Fruit fly (Drosophila melanogaster) whole organism, prepupa: ENCODE results near the gene CG5342.

ENCODE experiments used
- Blimp-1 ChIP-seq: fragments of 200-800 bp; sonication (Bioruptor generic); optimal IDR thresholded peaks from 3 replicates; lab custom pipeline; 2017; ENCODE audit warnings: missing biosample characterization, missing genetic modification characterization, mild to moderate bottlenecking, moderate library complexity, missing genetic modification reagents
- CG10631 ChIP-seq: fragments of 200-800 bp; sonication (Bioruptor generic); optimal IDR thresholded peaks from 2 replicates; lab custom pipeline; 2016; ENCODE audit warnings: missing biosample characterization, missing genetic modification characterization
- CG10669 ChIP-seq: fragments of 200-800 bp; sonication (Bioruptor generic); optimal IDR thresholded peaks from 3 replicates; lab custom pipeline; 2018; ENCODE audit warnings: missing biosample characterization, mild to moderate bottlenecking, missing genetic modification characterization, moderate library complexity
- CG11294 ChIP-seq: fragments of 200-800 bp; sonication (Bioruptor generic); IDR thresholded peaks from 2 replicates; pipeline ENCODE4 v1.3.6; 2022; ENCODE audit warnings: missing biosample characterization, missing genetic modification characterization
- CG11762 ChIP-seq: fragments of 200-800 bp; sonication (Bioruptor generic); optimal IDR thresholded peaks from 3 replicates; lab custom pipeline; 2016; ENCODE audit warnings: missing biosample characterization, missing genetic modification characterization; ENCODE audit not compliant: insufficient read depth
- CG11902 ChIP-seq: fragments of 200-800 bp; sonication (Bioruptor generic); optimal IDR thresholded peaks from 3 replicates; lab custom pipeline; 2016; ENCODE audit warnings: missing biosample characterization, missing genetic modification characterization
- CG15336 ChIP-seq: fragments of 200-800 bp; sonication (Bioruptor generic); IDR thresholded peaks from 2 replicates; pipeline ENCODE4 v1.3.6; 2022; ENCODE audit warnings: missing biosample characterization, missing genetic modification characterization
- CG1621 ChIP-seq: fragments of 200-800 bp; sonication (Bioruptor generic); optimal IDR thresholded peaks from 3 replicates; lab custom pipeline; 2018; ENCODE audit warnings: missing biosample characterization, mild to moderate bottlenecking, missing genetic modification characterization
- CG16779 ChIP-seq: fragments of 200-800 bp; sonication (Bioruptor generic); optimal IDR thresholded peaks from 3 replicates; lab custom pipeline; 2017; ENCODE audit warnings: missing biosample characterization, mild to moderate bottlenecking, missing genetic modification characterization
- CG3032 ChIP-seq: fragments of 200-800 bp; optimal IDR thresholded peaks from 2 replicates; lab custom pipeline; 2019; ENCODE audit warnings: missing biosample characterization, mild to moderate bottlenecking, missing genetic modification characterization, moderate library complexity
- CG31627 ChIP-seq: fragments of 200-800 bp; sonication (Bioruptor generic); optimal IDR thresholded peaks from 3 replicates; lab custom pipeline; 2016; ENCODE audit warnings: missing biosample characterization, missing genetic modification characterization
- CG32006 ChIP-seq: fragments of 200-800 bp; sonication (Bioruptor generic); optimal IDR thresholded peaks from 3 replicates; lab custom pipeline; 2017; ENCODE audit warnings: missing biosample characterization, mild to moderate bottlenecking, missing genetic modification characterization
- CG3919 ChIP-seq: fragments of 200-800 bp; sonication (Bioruptor generic); optimal IDR thresholded peaks from 3 replicates; lab custom pipeline; 2016; ENCODE audit warnings: missing biosample characterization, missing genetic modification characterization
- CG4318 ChIP-seq: fragments of 200-800 bp; sonication (Bioruptor generic); optimal IDR thresholded peaks from 3 replicates; lab custom pipeline; 2017; ENCODE audit warnings: missing biosample characterization, mild to moderate bottlenecking, missing genetic modification characterization
- CG6163 ChIP-seq: fragments of 200-800 bp; sonication (Bioruptor generic); IDR thresholded peaks from 3 replicates; pipeline ENCODE4 v1.3.6; 2022; ENCODE audit warnings: missing biosample characterization, missing genetic modification characterization
- CG6276 ChIP-seq: fragments of 200-800 bp; sonication (Bioruptor generic); optimal IDR thresholded peaks from 2 replicates; lab custom pipeline; 2017; ENCODE audit warnings: missing biosample characterization, mild to moderate bottlenecking, missing genetic modification characterization
- CG6792 ChIP-seq: fragments of 200-800 bp; sonication (Bioruptor generic); optimal IDR thresholded peaks from 3 replicates; lab custom pipeline; 2016; ENCODE audit warnings: missing biosample characterization, missing genetic modification characterization
- CG7368 ChIP-seq: fragments of 200-800 bp; sonication (Bioruptor generic); optimal IDR thresholded peaks from 3 replicates; lab custom pipeline; 2016; ENCODE audit warnings: missing biosample characterization, missing genetic modification characterization
- CG8119 ChIP-seq: fragments of 200-800 bp; sonication (Bioruptor generic); IDR thresholded peaks from 3 replicates; pipeline ENCODE4 v1.3.6; 2022; ENCODE audit warnings: missing biosample characterization, missing genetic modification characterization
- CG8319 ChIP-seq: fragments of 200-800 bp; sonication (Bioruptor generic); optimal IDR thresholded peaks from 3 replicates; lab custom pipeline; 2016; ENCODE audit warnings: missing biosample characterization, missing genetic modification characterization
- CG8632 ChIP-seq: fragments of 200-800 bp; sonication (Bioruptor generic); optimal IDR thresholded peaks from 3 replicates; lab custom pipeline; 2016; ENCODE audit warnings: missing biosample characterization, missing genetic modification characterization
- CG9139 ChIP-seq: fragments of 200-800 bp; sonication (Bioruptor generic); optimal IDR thresholded peaks from 3 replicates; lab custom pipeline; 2017; ENCODE audit warnings: missing biosample characterization, mild to moderate bottlenecking, missing genetic modification characterization
- Eip78C ChIP-seq: fragments of 200-800 bp; sonication (Bioruptor generic); peaks from one replicate; lab custom pipeline; 2016; ENCODE audit warnings: missing biosample characterization, missing genetic modification characterization
- Eip93F ChIP-seq: fragments of 200-800 bp; sonication (Bioruptor generic); optimal IDR thresholded peaks from 2 replicates; lab custom pipeline; 2016; ENCODE audit warnings: missing biosample characterization, mild to moderate bottlenecking, missing genetic modification characterization
- Gug ChIP-seq: fragments of 200-800 bp; sonication (Bioruptor generic); IDR thresholded peaks from 2 replicates; pipeline ENCODE4 v1.3.6; 2022; ENCODE audit warnings: missing biosample characterization, missing genetic modification characterization
- Hr39 ChIP-seq: fragments of 200-800 bp; sonication (Bioruptor generic); optimal IDR thresholded peaks from 2 replicates; lab custom pipeline; 2016; ENCODE audit warnings: missing biosample characterization, missing genetic modification characterization
- Hr4 ChIP-seq: fragments of 200-800 bp; sonication (Bioruptor generic); optimal IDR thresholded peaks from 3 replicates; lab custom pipeline; 2016; ENCODE audit warnings: missing biosample characterization, missing genetic modification characterization
- OdsH ChIP-seq: fragments of 200-800 bp; sonication (Bioruptor generic); optimal IDR thresholded peaks from 3 replicates; lab custom pipeline; 2016; ENCODE audit warnings: missing biosample characterization, missing genetic modification characterization
- Smox ChIP-seq: fragments of 200-800 bp; sonication (Bioruptor generic); optimal IDR thresholded peaks from 3 replicates; lab custom pipeline; 2016; ENCODE audit warnings: missing biosample characterization, missing genetic modification characterization
- Sox102F ChIP-seq: fragments of 200-800 bp; sonication (Bioruptor generic); optimal IDR thresholded peaks from 2 replicates; lab custom pipeline; 2016; ENCODE audit warnings: missing biosample characterization, mild to moderate bottlenecking, missing genetic modification characterization
- Sox15 ChIP-seq: fragments of 200-800 bp; sonication (Bioruptor generic); optimal IDR thresholded peaks from 3 replicates; lab custom pipeline; 2016; ENCODE audit warnings: missing biosample characterization, missing genetic modification characterization
- achi ChIP-seq: fragments of 200-800 bp; sonication (Bioruptor generic); optimal IDR thresholded peaks from 3 replicates; lab custom pipeline; 2016; ENCODE audit warnings: missing biosample characterization, missing genetic modification characterization
- cyc ChIP-seq: fragments of 200-800 bp; sonication (Bioruptor generic); optimal IDR thresholded peaks from 3 replicates; lab custom pipeline; 2016; ENCODE audit warnings: missing biosample characterization, missing genetic modification characterization
- dac ChIP-seq: fragments of 200-800 bp; sonication (Bioruptor generic); optimal IDR thresholded peaks from 2 replicates; lab custom pipeline; 2017; ENCODE audit warnings: missing biosample characterization, mild to moderate bottlenecking, missing genetic modification characterization
- eg ChIP-seq: fragments of 200-800 bp; sonication (Bioruptor generic); IDR thresholded peaks from 3 replicates; pipeline ENCODE4 v1.3.6; 2022; ENCODE audit warnings: missing biosample characterization, missing genetic modification characterization
- esn ChIP-seq: fragments of 200-800 bp; sonication (Bioruptor generic); optimal IDR thresholded peaks from 2 replicates; lab custom pipeline; 2016; ENCODE audit warnings: missing biosample characterization, mild to moderate bottlenecking, missing genetic modification characterization, moderate library complexity
- fd59A ChIP-seq: fragments of 200-800 bp; sonication (Bioruptor generic); optimal IDR thresholded peaks from 2 replicates; lab custom pipeline; 2017; ENCODE audit warnings: missing biosample characterization, mild to moderate bottlenecking, missing genetic modification characterization, missing genetic modification reagents
- fd85E ChIP-seq: fragments of 200-800 bp; sonication (Bioruptor generic); optimal IDR thresholded peaks from 3 replicates; lab custom pipeline; 2016; ENCODE audit warnings: missing biosample characterization, missing genetic modification characterization
- fkh ChIP-seq: fragments of 200-800 bp; sonication (Bioruptor generic); optimal IDR thresholded peaks from 3 replicates; lab custom pipeline; 2017; ENCODE audit warnings: missing biosample characterization, mild to moderate bottlenecking, missing genetic modification characterization, moderate library complexity
- lz ChIP-seq: fragments of 200-800 bp; sonication (Bioruptor generic); optimal IDR thresholded peaks from 3 replicates; lab custom pipeline; 2016; ENCODE audit warnings: missing biosample characterization, missing genetic modification characterization
- net ChIP-seq: fragments of 200-800 bp; sonication (Bioruptor generic); optimal IDR thresholded peaks from 3 replicates; lab custom pipeline; 2016; ENCODE audit warnings: missing biosample characterization, missing genetic modification characterization
- pdm3 ChIP-seq: fragments of 200-800 bp; sonication (Bioruptor generic); optimal IDR thresholded peaks from 3 replicates; lab custom pipeline; 2016; ENCODE audit warnings: missing biosample characterization, missing genetic modification characterization
- salr ChIP-seq, 2 experiments: fragments of 200-800 bp; sonication (Bioruptor generic); optimal IDR thresholded peaks; 3 replicates each; lab custom pipeline; 2016 to 2018; ENCODE audit warnings: missing biosample characterization in 2 of 2, missing genetic modification characterization in 2 of 2, mild to moderate bottlenecking in 1 of 2
- spab ChIP-seq: fragments of 200-800 bp; sonication (Bioruptor generic); optimal IDR thresholded peaks from 2 replicates; lab custom pipeline; 2017; ENCODE audit warnings: missing biosample characterization, mild to moderate bottlenecking, missing genetic modification characterization, missing genetic modification reagents
- topi ChIP-seq: fragments of 200-800 bp; sonication (Bioruptor generic); optimal IDR thresholded peaks from 3 replicates; lab custom pipeline; 2016; ENCODE audit warnings: missing biosample characterization, missing genetic modification characterization

CG5342 gene

dm6 chr3R:11606679-11607078 is 28.1 kb downstream of the CG5342 start (continued):
- no peak; the same call in 1 of the 2 replicates for TF ChIP-seq Gug (GFP tag; lab: Robert Waterston, UW)
- no peak for TF ChIP-seq net (GFP tag; lab: Kevin White, UChicago)
- TF ChIP-seq CG31627, result no peak
- peak; percentile 36; the same call in 1 of the 3 replicates for TF ChIP-seq eg (GFP tag; lab: Robert Waterston, UW)
- no peak for TF ChIP-seq CG6163 (GFP tag; lab: Robert Waterston, UW)
- peak; percentile 36 for TF ChIP-seq CG4318 (GFP tag; lab: Kevin White, UChicago)
- TF ChIP-seq fd85E (GFP tag; lab: Kevin White, UChicago), result no peak

dm6 chr3R:11612467-11612866 is 33.8 kb downstream of the CG5342 start:
- TF ChIP-seq CG3032 (tag; lab: Kevin White, UChicago) (no peak), fd59A (GFP tag; lab: Kevin White, UChicago) (no peak), fkh (no peak), Hr4 (GFP tag; lab: Kevin White, UChicago) (peak; percentile 15), CG15336 (peak; percentile 55), Eip78C (GFP tag; lab: Kevin White, UChicago) (peak; percentile 57), esn (no peak), CG4318 (GFP tag; lab: Kevin White, UChicago) (no peak), CG3919 (GFP tag; lab: Kevin White, UChicago) (no peak), CG16779 (no peak), Sox15 (GFP tag; lab: Kevin White, UChicago) (no peak), CG32006 (GFP tag; lab: Kevin White, UChicago) (peak; percentile 30), dac (GFP tag; lab: Kevin White, UChicago) (no peak)

dm6 chr3R:11613252-11614036 is 34.8 kb downstream of the CG5342 start:
- no peak for TF ChIP-seq CG16779
- peak; percentile 43 for TF ChIP-seq topi (GFP tag; lab: Kevin White, UChicago)
- no peak for TF ChIP-seq CG1621 (tag; lab: Kevin White, UChicago)
- TF ChIP-seq net (GFP tag; lab: Kevin White, UChicago), result no peak
- no peak for TF ChIP-seq achi
- TF ChIP-seq pdm3 (GFP tag; lab: Kevin White, UChicago), result peak; percentile 49
- no peak for TF ChIP-seq CG6792 (GFP tag; lab: Kevin White, UChicago)
- peak; percentile 69 for TF ChIP-seq Hr39 (GFP tag; lab: Kevin White, UChicago)
- no peak for TF ChIP-seq Hr4 (GFP tag; lab: Kevin White, UChicago)
- TF ChIP-seq Sox15 (GFP tag; lab: Kevin White, UChicago), result no peak
- TF ChIP-seq lz (GFP tag; lab: Kevin White, UChicago), result peak; percentile 52
- peak; percentile 73 for TF ChIP-seq CG31627
- TF ChIP-seq dac (GFP tag; lab: Kevin White, UChicago), result no peak
- TF ChIP-seq spab (GFP tag; lab: Kevin White, UChicago), result no peak
- no peak for TF ChIP-seq CG10669 (GFP tag; lab: Kevin White, UChicago)
- no peak for TF ChIP-seq eg (GFP tag; lab: Robert Waterston, UW)
- TF ChIP-seq CG8119, result no peak
- TF ChIP-seq CG8632, result no peak
- no peak for TF ChIP-seq CG6276 (GFP tag; lab: Kevin White, UChicago)
- peak; percentile 48 for TF ChIP-seq CG3919 (GFP tag; lab: Kevin White, UChicago)
- no peak for TF ChIP-seq Blimp-1 (GFP tag; lab: Kevin White, UChicago)
- no peak for TF ChIP-seq CG8319 (GFP tag; lab: Kevin White, UChicago)
- TF ChIP-seq OdsH, result peak; percentile 22
- TF ChIP-seq CG3032 (tag; lab: Kevin White, UChicago), result peak; percentile 5
- TF ChIP-seq CG11294 (GFP tag; lab: Robert Waterston, UW), result no peak
- no peak for TF ChIP-seq CG10631 (GFP tag; lab: Kevin White, UChicago)
- peak; percentile 17 for TF ChIP-seq CG11902
- no peak for TF ChIP-seq Sox102F (GFP tag; lab: Kevin White, UChicago)
- TF ChIP-seq fkh, result peak; percentile 77
- no peak for TF ChIP-seq CG9139 (GFP tag; lab: Kevin White, UChicago)
- TF ChIP-seq esn, result peak; percentile 57
- TF ChIP-seq Eip93F (GFP tag; lab: Kevin White, UChicago), result no peak
- no peak for TF ChIP-seq CG15336
- TF ChIP-seq cyc, result peak; percentile 63
- TF ChIP-seq Smox (GFP tag; lab: Kevin White, UChicago), result no peak
- no peak for TF ChIP-seq salr (GFP tag; optimal IDR thresholded peaks at IDR 0.05; lab: Kevin White, UChicago)
- no peak for TF ChIP-seq fd85E (GFP tag; lab: Kevin White, UChicago)
- TF ChIP-seq CG7368 (GFP tag; lab: Kevin White, UChicago), result no peak
- no peak for TF ChIP-seq CG11762 (GFP tag; lab: Kevin White, UChicago)
